Fruit fly (Drosophila melanogaster) whole organism, pupa: ENCODE measurements around the gene RapGAP1.

Experiments used
- CG10348 ChIP-seq: fragments of 200-800 bp; sonication (Bioruptor generic); IDR thresholded peaks from 2 replicates; pipeline ENCODE4 v1.3.6; 2022; ENCODE audit warnings: missing biosample characterization, missing genetic modification characterization
- CG34367 ChIP-seq: fragments of 200-800 bp; sonication (Bioruptor generic); optimal IDR thresholded peaks from 2 replicates; lab custom pipeline; 2018; ENCODE audit warnings: missing biosample characterization, mild to moderate bottlenecking, missing genetic modification characterization
- CG8301 ChIP-seq: fragments of 200-800 bp; sonication (Bioruptor generic); optimal IDR thresholded peaks from 2 replicates; lab custom pipeline; 2018; ENCODE audit warnings: missing biosample characterization, mild to moderate bottlenecking, missing genetic modification characterization
- D1 ChIP-seq: fragments of 200-800 bp; sonication (Bioruptor generic); optimal IDR thresholded peaks from 2 replicates; lab custom pipeline; 2018; ENCODE audit warnings: missing biosample characterization, mild to moderate bottlenecking, missing genetic modification characterization, moderate library complexity
- EcR ChIP-seq: fragments of 200-800 bp; sonication (Bioruptor generic); optimal IDR thresholded peaks from 3 replicates; lab custom pipeline; 2019; ENCODE audit warnings: missing biosample characterization, missing genetic modification characterization, mild to moderate bottlenecking, moderate library complexity, missing genetic modification reagents
- Pif1A ChIP-seq: fragments of 200-800 bp; sonication (Bioruptor generic); optimal IDR thresholded peaks from 3 replicates; lab custom pipeline; 2016; ENCODE audit warnings: missing biosample characterization, missing genetic modification characterization
- Snoo ChIP-seq: fragments of 200-800 bp; sonication (Bioruptor generic); optimal IDR thresholded peaks from 3 replicates; lab custom pipeline; 2017; ENCODE audit warnings: missing biosample characterization, mild to moderate bottlenecking, missing genetic modification characterization, inconsistent platforms
- fd96Ca ChIP-seq: fragments of 200-800 bp; sonication (Bioruptor generic); IDR thresholded peaks from 3 replicates; pipeline ENCODE4 v1.3.6; 2022; ENCODE audit warnings: missing biosample characterization, missing genetic modification characterization
- rn ChIP-seq: fragments of 200-800 bp; sonication (Bioruptor generic); IDR thresholded peaks from 2 replicates; pipeline ENCODE4 v1.3.6; 2022; ENCODE audit warnings: missing biosample characterization, missing genetic modification characterization

RapGAP1 gene

DNA sequence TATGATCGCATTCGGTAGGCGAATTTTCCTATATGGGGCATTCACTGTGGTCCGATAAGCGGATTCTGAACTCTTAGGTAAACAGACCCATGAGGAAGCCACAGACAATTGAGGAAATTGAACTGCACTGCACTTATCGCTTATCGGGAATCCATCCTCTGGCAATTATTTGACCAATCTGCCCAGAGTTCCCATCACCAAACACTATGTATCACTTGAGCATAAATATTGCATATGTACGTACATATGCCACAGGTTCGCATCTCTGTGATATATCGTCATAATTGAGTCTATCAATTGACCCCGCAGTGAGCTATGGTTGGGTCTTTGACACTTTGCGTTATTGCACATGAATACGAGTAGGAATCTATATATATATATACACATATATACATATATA lies 130.4 kb downstream of the RapGAP1 start:
- TF ChIP-seq CG34367 (tag; lab: Kevin White, UChicago) (no peak), CG10348 (GFP tag; lab: Robert Waterston, UW) (no peak), fd96Ca (GFP tag; lab: Robert Waterston, UW) (no peak), D1 (tag; lab: Kevin White, UChicago) (no peak), Snoo (tag; lab: Kevin White, UChicago) (no peak), EcR (peak; percentile 41)

DNA sequence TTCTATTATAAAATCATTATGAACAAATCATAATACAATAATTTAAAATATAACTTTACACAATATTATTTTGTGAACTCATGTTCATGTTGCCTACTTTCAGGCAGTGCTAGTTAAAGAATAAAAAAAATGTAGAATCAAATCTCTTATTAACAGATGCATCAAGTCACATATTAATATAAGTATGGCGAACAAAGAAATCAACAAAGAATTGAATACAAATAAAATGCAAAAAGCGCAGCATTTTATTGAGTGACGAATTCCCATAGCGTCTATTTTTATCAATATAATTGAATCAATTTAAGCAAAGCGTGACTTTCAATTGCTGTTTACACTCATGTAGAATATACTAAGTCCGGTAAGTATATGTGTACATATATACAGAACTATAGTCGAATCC lies 131.0 kb downstream of the RapGAP1 start:
- TF ChIP-seq fd96Ca (GFP tag; lab: Robert Waterston, UW) = no peak
- TF ChIP-seq Snoo (tag; lab: Kevin White, UChicago) = no peak
- no peak for TF ChIP-seq rn (GFP tag; lab: Robert Waterston, UW)
- TF ChIP-seq Pif1A (GFP tag; lab: Kevin White, UChicago) = no peak
- peak; percentile 12 for TF ChIP-seq D1 (tag; lab: Kevin White, UChicago)
- no peak for TF ChIP-seq CG8301 (tag; lab: Kevin White, UChicago)
